Worm (Caenorhabditis elegans) whole organism, midembryonic: Measurements from ENCODE around the gene F49H6.12.

Experiments used
- T22C8.4 ChIP-seq: fragments of 200-800 bp; sonication (Bioruptor generic); IDR thresholded peaks from 2 replicates; pipeline ENCODE4 v1.3.6; 2022; ENCODE audit warnings: missing genetic modification characterization, missing compliant biosample characterization
- cog-1 ChIP-seq: sonication (generic microtip); optimal IDR thresholded peaks from 2 replicates; lab custom pipeline; 2016; ENCODE audit warnings: missing genetic modification characterization, missing compliant biosample characterization
- flt-1 ChIP-seq: fragments of 200-800 bp; sonication (Bioruptor generic); IDR thresholded peaks from 2 replicates; pipeline ENCODE4 v1.3.6; 2022; ENCODE audit warnings: missing genetic modification characterization, missing compliant biosample characterization
- klf-2 ChIP-seq: fragments of 200-800 bp; sonication (Bioruptor generic); conservative IDR thresholded peaks from 2 replicates; pipeline ENCODE4 v1.3.6; 2022; ENCODE audit warnings: missing genetic modification reagents, missing genetic modification characterization, missing compliant biosample characterization
- med-1 ChIP-seq: sonication (generic microtip); optimal IDR thresholded peaks from 2 replicates; lab custom pipeline; 2017; ENCODE audit warnings: missing genetic modification characterization, mild to moderate bottlenecking, missing compliant biosample characterization, antibody characterized with exemption, missing genetic modification reagents; ENCODE audit not compliant: insufficient read depth
- ref-1 ChIP-seq: fragments of 200-800 bp; sonication (Bioruptor generic); conservative IDR thresholded peaks from 2 replicates; pipeline ENCODE4 v1.3.6; 2022; ENCODE audit warnings: missing genetic modification reagents, missing genetic modification characterization, missing compliant biosample characterization
- tab-1 ChIP-seq: fragments of 200-800 bp; sonication (Bioruptor generic); IDR thresholded peaks from 2 replicates; pipeline ENCODE4 v1.3.6; 2022; ENCODE audit warnings: missing genetic modification characterization, missing compliant biosample characterization
- ztf-23 ChIP-seq: fragments of 200-800 bp; sonication (Bioruptor generic); IDR thresholded peaks from 2 replicates; pipeline ENCODE4 v1.3.6; 2022; ENCODE audit warnings: missing genetic modification reagents, missing genetic modification characterization, missing compliant biosample characterization
- ztf-29 ChIP-seq: fragments of 200-800 bp; sonication (Bioruptor generic); IDR thresholded peaks from 2 replicates; pipeline ENCODE4 v1.3.6; 2022; ENCODE audit warnings: missing genetic modification reagents, missing genetic modification characterization, missing compliant biosample characterization

The F49H6.12 gene

DNA sequence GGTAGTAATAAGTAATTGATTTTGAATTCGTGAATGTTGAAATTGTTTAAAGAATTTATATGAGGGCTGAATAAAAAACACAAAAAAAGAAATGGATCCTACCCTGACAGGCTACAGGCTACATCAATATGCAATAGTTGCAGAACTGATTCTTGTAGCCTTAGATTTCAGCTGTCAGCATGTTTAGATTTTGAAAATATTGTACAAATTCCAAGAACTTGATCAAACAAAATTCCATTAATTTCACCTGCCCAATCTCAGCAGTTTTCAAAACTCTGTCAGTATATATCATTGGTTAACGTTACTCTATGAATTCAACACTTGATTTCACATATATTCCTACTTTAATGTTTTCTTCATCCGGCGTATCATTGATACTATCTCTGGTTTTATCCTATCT is 9.2 kb upstream of the F49H6.12 start:
- TF ChIP-seq ref-1 (GFP tag; lab: Robert Waterston, UW) (no peak), ztf-29 (GFP tag; lab: Robert Waterston, UW) (no peak), klf-2 (GFP tag; lab: Robert Waterston, UW) (no peak), cog-1 (tag; lab: Kevin White, UChicago) (no peak), tab-1 (no peak), ztf-23 (GFP tag; lab: Robert Waterston, UW) (no peak), flt-1 (GFP tag; lab: Robert Waterston, UW) (no peak), med-1 (GFP tag; lab: Kevin White, UChicago) (no peak), T22C8.4 (no peak)

ce11 chrV:17026289-17026688 is 5.0 kb upstream of the F49H6.12 start, which contains the start of gene F49H6.15:
Gene F49H6.15, minus strand, starts transcription at chrV:17026389.
- TF ChIP-seq med-1 (GFP tag; lab: Kevin White, UChicago): no peak
- TF ChIP-seq flt-1 (GFP tag; lab: Robert Waterston, UW): no peak

- TF ChIP-seq ztf-29 (GFP tag; lab: Robert Waterston, UW) (no peak), klf-2 (GFP tag; lab: Robert Waterston, UW) (no peak), cog-1 (tag; lab: Kevin White, UChicago) (no peak), ztf-23 (GFP tag; lab: Robert Waterston, UW) (no peak), flt-1 (GFP tag; lab: Robert Waterston, UW) (no peak), med-1 (GFP tag; lab: Kevin White, UChicago) (no peak), T22C8.4 (no peak)
These were observed 1.5 kb upstream of the F49H6.12 start, which contains the start of the genes F49H6.8 and F49H6.5 for ce11 chrV:17022613-17023322. Gene F49H6.8, minus strand, starts transcription at chrV:17022663. Gene F49H6.5, plus strand, starts transcription at chrV:17023241.

- TF ChIP-seq tab-1: 0 out of 2 replicates have a peak, but pooled peaks have one; percentile 25
These were observed 839 bp upstream of the F49H6.12 start for ce11 chrV:17022100-17022499.

DNA sequence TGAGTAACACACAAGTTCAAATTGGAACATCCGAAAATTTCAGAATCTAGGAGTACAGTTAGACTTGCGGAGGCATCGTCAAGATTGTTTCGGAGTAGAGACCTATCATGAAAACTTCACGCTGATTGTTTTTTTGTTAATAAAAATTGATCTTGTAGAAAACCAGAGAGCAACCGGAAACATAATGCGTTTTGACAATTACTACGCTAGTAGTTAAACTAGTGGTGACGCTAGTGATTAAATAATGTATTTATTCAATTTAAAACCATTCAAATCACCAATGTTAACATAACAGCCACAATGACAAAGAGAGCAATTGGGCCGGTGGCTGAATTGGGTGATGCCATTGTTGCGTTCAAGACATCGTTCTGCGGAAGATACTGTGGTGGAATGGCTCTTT is 1.6 kb downstream of the F49H6.12 start, which contains the start of gene F49H6.17:
Gene F49H6.17, plus strand, starts transcription at position 301 of the 400 bp plus-strand sequence.
- TF ChIP-seq tab-1 (no peak), klf-2 (GFP tag; lab: Robert Waterston, UW) (no peak), cog-1 (tag; lab: Kevin White, UChicago) (no peak), T22C8.4 (no peak), ztf-29 (GFP tag; lab: Robert Waterston, UW) (no peak), ztf-23 (GFP tag; lab: Robert Waterston, UW) (no peak), med-1 (GFP tag; lab: Kevin White, UChicago) (no peak), flt-1 (GFP tag; lab: Robert Waterston, UW) (no peak), ref-1 (GFP tag; lab: Robert Waterston, UW) (no peak)

- TF ChIP-seq ztf-29 (GFP tag; lab: Robert Waterston, UW) (no peak), tab-1 (no peak), med-1 (GFP tag; lab: Kevin White, UChicago) (no peak), cog-1 (tag; lab: Kevin White, UChicago) (no peak), klf-2 (GFP tag; lab: Robert Waterston, UW) (no peak), ztf-23 (GFP tag; lab: Robert Waterston, UW) (no peak), ref-1 (GFP tag; lab: Robert Waterston, UW) (no peak), flt-1 (GFP tag; lab: Robert Waterston, UW) (no peak), T22C8.4 (no peak)
These were observed 4.5 kb downstream of the F49H6.12 start, which contains the start of gene srh-97 for ce11 chrV:17016787-17017186. Gene srh-97, plus strand, starts transcription at chrV:17017087.

ce11 chrV:17014050-17014449 is 7.2 kb downstream of the F49H6.12 start, which contains the start of gene clc-13:
Gene clc-13, plus strand, starts transcription at chrV:17014408.
- TF ChIP-seq ztf-29 (GFP tag; lab: Robert Waterston, UW) (no peak), tab-1 (no peak), med-1 (GFP tag; lab: Kevin White, UChicago) (no peak)

ce11 chrV:17013232-17013631 is 8.0 kb downstream of the F49H6.12 start, which contains the start of gene clec-241:
Gene clec-241, minus strand, starts transcription at chrV:17013332.
- TF ChIP-seq cog-1 (tag; lab: Kevin White, UChicago) (no peak), tab-1 (no peak), T22C8.4 (no peak), med-1 (GFP tag; lab: Kevin White, UChicago) (no peak), ztf-23 (GFP tag; lab: Robert Waterston, UW) (no peak), ref-1 (GFP tag; lab: Robert Waterston, UW) (no peak), flt-1 (GFP tag; lab: Robert Waterston, UW) (no peak), ztf-29 (GFP tag; lab: Robert Waterston, UW) (no peak), klf-2 (GFP tag; lab: Robert Waterston, UW) (no peak)

ce11 chrV:17009342-17010064 is 11.8 kb downstream of the F49H6.12 start, which contains the start of the genes clc-12 and clec-240:
Gene clc-12, minus strand, starts transcription at chrV:17009388.
Gene clec-240, plus strand, starts transcription at chrV:17010014.
- TF ChIP-seq ztf-23 (GFP tag; lab: Robert Waterston, UW): no peak
- no peak for TF ChIP-seq T22C8.4
- TF ChIP-seq cog-1 (tag; lab: Kevin White, UChicago): no peak
